Comparison of ENCODE assay signal across 2 worm cellular contexts in genomic region chrV:16033491-16033890, ce11.
TF ChIP-seq lines count a peak whose summit lies in the region.

No protein-coding gene starts in this region.

TF ChIP-seq in whole organism, L4 larva, 104 proteins besides CTCF, POLR2A, EP300 and RAD21:
- peak; percentile 54 for TF ChIP-seq set-16 (GFP tag; IDR thresholded peaks at IDR 0.05; lab: Robert Waterston, UW)
- no peak for TF ChIP-seq lim-7 (GFP tag; IDR thresholded peaks at IDR 0.05; lab: Robert Waterston, UW)

TF ChIP-seq in whole organism, young adult, 124 proteins besides CTCF, POLR2A, EP300 and RAD21:
- no peak for TF ChIP-seq hmg-20 (GFP tag; IDR thresholded peaks at IDR 0.05; lab: Robert Waterston, UW)
- peak; percentile 99 for TF ChIP-seq aptf-2 (GFP tag; conservative IDR thresholded peaks at IDR 0.05; lab: Robert Waterston, UW)
- TF ChIP-seq T26A5.8 (tag; optimal IDR thresholded peaks at IDR 0.05; lab: Kevin White, UChicago) = no peak
- peak; percentile 86 for TF ChIP-seq madf-6 (GFP tag; IDR thresholded peaks at IDR 0.05; lab: Robert Waterston, UW)
- no peak for TF ChIP-seq mes-4 (tag; optimal IDR thresholded peaks at IDR 0.05; lab: Kevin White, UChicago)
- TF ChIP-seq madf-8 (GFP tag; conservative IDR thresholded peaks at IDR 0.05; lab: Robert Waterston, UW) = peak; percentile 56; the same call in 1 of the 2 replicates
- no peak for TF ChIP-seq nhr-80 (tag; optimal IDR thresholded peaks at IDR 0.05; lab: Kevin White, UChicago)
- TF ChIP-seq him-1 (tag; optimal IDR thresholded peaks at IDR 0.05; lab: Kevin White, UChicago) = no peak
- TF ChIP-seq nhr-120 (GFP tag; IDR thresholded peaks at IDR 0.05; lab: Robert Waterston, UW) = no peak
- TF ChIP-seq ccch-3 (GFP tag; optimal IDR thresholded peaks at IDR 0.05; lab: Kevin White, UChicago) = no peak
- TF ChIP-seq mxl-1 (tag; optimal IDR thresholded peaks at IDR 0.05; lab: Kevin White, UChicago) = no peak
- TF ChIP-seq egl-18 (GFP tag; IDR thresholded peaks at IDR 0.05; lab: Robert Waterston, UW) = no peak
- no peak for TF ChIP-seq ets-4 (GFP tag; optimal IDR thresholded peaks at IDR 0.05; lab: Kevin White, UChicago)
- no peak for TF ChIP-seq let-526 (GFP tag; IDR thresholded peaks at IDR 0.05; lab: Robert Waterston, UW)
- no peak for TF ChIP-seq hlh-12 (tag; optimal IDR thresholded peaks at IDR 0.05; lab: Kevin White, UChicago)
- TF ChIP-seq mcd-1 (GFP tag; IDR thresholded peaks at IDR 0.05; lab: Robert Waterston, UW) = no peak
- 0 out of 2 replicates have a peak, but pooled peaks have one; percentile 39 for TF ChIP-seq zfh-2 (GFP tag; conservative IDR thresholded peaks at IDR 0.05; lab: Robert Waterston, UW)
- TF ChIP-seq lir-1 (GFP tag; conservative IDR thresholded peaks at IDR 0.05; lab: Robert Waterston, UW) = no peak
- TF ChIP-seq F23B12.7 (tag; optimal IDR thresholded peaks at IDR 0.05; lab: Kevin White, UChicago; ENCODE audit: insufficient read depth) = no peak
- no peak for TF ChIP-seq F37B4.10 (GFP tag; IDR thresholded peaks at IDR 0.05; lab: Robert Waterston, UW)
- peak; percentile 97 for TF ChIP-seq aptf-3 (GFP tag; IDR thresholded peaks at IDR 0.05; lab: Robert Waterston, UW)
